Worm (Caenorhabditis elegans) whole organism, young adult: Measurements from ENCODE around the gene psa-3.

ENCODE experiments used
- C06A6.2 ChIP-seq: fragments of 200-800 bp; sonication (Bioruptor generic); conservative IDR thresholded peaks from 2 replicates; pipeline ENCODE4 v1.3.6; 2022; ENCODE audit warnings: missing genetic modification characterization, missing compliant biosample characterization
- C17E4.6 ChIP-seq: fragments of 200-800 bp; sonication (Bioruptor generic); IDR thresholded peaks from 2 replicates; pipeline ENCODE4 v1.3.6; 2022; ENCODE audit warnings: missing genetic modification reagents, missing genetic modification characterization, missing compliant biosample characterization
- F10E7.11 ChIP-seq: sonication (generic microtip); optimal IDR thresholded peaks from 2 replicates; lab custom pipeline; 2017; ENCODE audit warnings: mild to moderate bottlenecking, missing genetic modification characterization, moderate library complexity, missing compliant biosample characterization
- F23B12.7 ChIP-seq: sonication (generic microtip); optimal IDR thresholded peaks from 2 replicates; lab custom pipeline; 2017; ENCODE audit warnings: missing genetic modification characterization, mild to moderate bottlenecking, missing compliant biosample characterization, antibody characterized with exemption, moderate library complexity; ENCODE audit not compliant: insufficient read depth
- F33H1.4 ChIP-seq: fragments of 200-800 bp; sonication (Bioruptor generic); IDR thresholded peaks from 2 replicates; pipeline ENCODE4 v1.3.6; 2022; ENCODE audit warnings: missing genetic modification reagents, missing genetic modification characterization, missing compliant biosample characterization
- F39B2.1 ChIP-seq: fragments of 200-800 bp; sonication (Bioruptor generic); IDR thresholded peaks from 2 replicates; pipeline ENCODE4 v1.3.6; 2022; ENCODE audit warnings: missing genetic modification reagents, missing genetic modification characterization, missing compliant biosample characterization
- K11D2.4 ChIP-seq: fragments of 200-800 bp; sonication (Bioruptor generic); IDR thresholded peaks from 2 replicates; pipeline ENCODE4 v1.3.6; 2022; ENCODE audit warnings: missing genetic modification reagents, missing genetic modification characterization, missing compliant biosample characterization
- Y53G8AR.9 ChIP-seq: fragments of 200-800 bp; sonication (Bioruptor generic); conservative IDR thresholded peaks from 2 replicates; pipeline ENCODE4 v1.3.6; 2022; ENCODE audit warnings: missing genetic modification reagents, missing genetic modification characterization, missing compliant biosample characterization
- Y56A3A.18 ChIP-seq: fragments of 200-800 bp; sonication (Bioruptor generic); IDR thresholded peaks from 2 replicates; pipeline ENCODE4 v1.3.6; 2022; ENCODE audit warnings: missing genetic modification reagents, missing genetic modification characterization, missing compliant biosample characterization
- akir-1 ChIP-seq: fragments of 200-800 bp; sonication (Bioruptor generic); optimal IDR thresholded peaks from 2 replicates; lab custom pipeline; 2018; ENCODE audit warnings: mild to moderate bottlenecking, missing genetic modification characterization, moderate library complexity, missing compliant biosample characterization
- ama-1 ChIP-seq, 3 experiments: fragments of 150-350 bp in 1 of 3; sonication (generic microtip) in 2 of 3; optimal IDR thresholded peaks; 2 replicates each; lab custom pipeline; 2014 to 2018; ENCODE audit warnings: missing biosample characterization in 2 of 3, missing genetic modification characterization in 2 of 3, missing genetic modification reagents in 2 of 3
- aptf-2 ChIP-seq: fragments of 200-800 bp; sonication (Bioruptor generic); conservative IDR thresholded peaks from 2 replicates; pipeline ENCODE4 v1.3.6; 2022; ENCODE audit warnings: missing genetic modification reagents, missing genetic modification characterization, missing compliant biosample characterization
- aptf-3 ChIP-seq: fragments of 200-800 bp; sonication (Bioruptor generic); IDR thresholded peaks from 2 replicates; pipeline ENCODE4 v1.3.6; 2022; ENCODE audit warnings: missing genetic modification characterization, missing compliant biosample characterization
- attf-5 ChIP-seq: fragments of 200-800 bp; sonication (Bioruptor generic); optimal IDR thresholded peaks from 2 replicates; lab custom pipeline; 2018; ENCODE audit warnings: mild to moderate bottlenecking, missing genetic modification characterization, missing compliant biosample characterization
- ceh-100 ChIP-seq: fragments of 200-800 bp; sonication (Bioruptor generic); IDR thresholded peaks from 2 replicates; pipeline ENCODE4 v1.3.6; 2022; ENCODE audit warnings: missing genetic modification reagents, missing genetic modification characterization, missing compliant biosample characterization
- ceh-91 ChIP-seq: fragments of 200-800 bp; sonication (Bioruptor generic); IDR thresholded peaks from 2 replicates; pipeline ENCODE4 v1.3.6; 2022; ENCODE audit warnings: missing genetic modification reagents, missing genetic modification characterization, missing compliant biosample characterization
- die-1 ChIP-seq: sonication (generic microtip); optimal IDR thresholded peaks from 2 replicates; lab custom pipeline; 2016; ENCODE audit warnings: missing genotype, mild to moderate bottlenecking, missing genetic modification characterization, missing compliant biosample characterization
- dpl-1 ChIP-seq: fragments of 150-350 bp; optimal IDR thresholded peaks from 2 replicates; lab custom pipeline; 2014; ENCODE audit warnings: missing biosample characterization, missing genetic modification reagents, missing genetic modification characterization
- egrh-3 ChIP-seq: fragments of 200-800 bp; sonication (Bioruptor generic); IDR thresholded peaks from 2 replicates; pipeline ENCODE4 v1.3.6; 2022; ENCODE audit warnings: missing genetic modification reagents, missing genetic modification characterization, missing compliant biosample characterization
- hmg-1.2 ChIP-seq: fragments of 200-800 bp; sonication (Bioruptor generic); IDR thresholded peaks from 2 replicates; pipeline ENCODE4 v1.3.6; 2022; ENCODE audit warnings: missing genetic modification reagents, missing genetic modification characterization, missing compliant biosample characterization
- hrde-1 ChIP-seq: sonication (generic microtip); optimal IDR thresholded peaks from 2 replicates; lab custom pipeline; 2016; ENCODE audit warnings: missing genetic modification characterization, mild to moderate bottlenecking, missing compliant biosample characterization, moderate library complexity, missing genotype, missing genetic modification reagents, borderline replicate concordance
- lag-1 ChIP-seq: fragments of 200-800 bp; sonication (Bioruptor generic); IDR thresholded peaks from 2 replicates; pipeline ENCODE4 v1.3.6; 2022; ENCODE audit warnings: missing genetic modification reagents, missing genetic modification characterization, missing compliant biosample characterization
- let-607 ChIP-seq, 2 experiments: fragments of 200-800 bp in 1 of 2; sonication (Bioruptor generic) in 1 of 2; sonication (generic microtip) in 1 of 2; optimal IDR thresholded peaks; 2 replicates each; lab custom pipeline; 2016 to 2018; ENCODE audit warnings: mild to moderate bottlenecking in 2 of 2, missing compliant biosample characterization in 2 of 2, missing genetic modification characterization in 2 of 2, moderate library complexity in 2 of 2, missing genotype in 1 of 2
- lin-54 ChIP-seq: fragments of 200-800 bp; sonication (Bioruptor generic); optimal IDR thresholded peaks from 2 replicates; lab custom pipeline; 2018; ENCODE audit warnings: mild to moderate bottlenecking, missing genetic modification characterization, missing compliant biosample characterization
- lsy-27 ChIP-seq: sonication (generic microtip); optimal IDR thresholded peaks from 2 replicates; lab custom pipeline; 2017; ENCODE audit warnings: missing genetic modification characterization, mild to moderate bottlenecking, missing compliant biosample characterization, antibody characterized with exemption, missing genotype, borderline replicate concordance; ENCODE audit not compliant: insufficient read depth
- madf-8 ChIP-seq: fragments of 200-800 bp; sonication (Bioruptor generic); conservative IDR thresholded peaks from 2 replicates; pipeline ENCODE4 v1.3.6; 2022; ENCODE audit warnings: missing genetic modification reagents, missing genetic modification characterization, missing compliant biosample characterization
- mel-28 ChIP-seq: sonication (generic microtip); optimal IDR thresholded peaks from 2 replicates; lab custom pipeline; 2016; ENCODE audit warnings: borderline replicate concordance, mild to moderate bottlenecking, missing genetic modification characterization, missing compliant biosample characterization
- nfya-1 ChIP-seq: sonication (generic microtip); optimal IDR thresholded peaks from 2 replicates; lab custom pipeline; 2017; ENCODE audit warnings: antibody characterized with exemption, missing compliant biosample characterization, missing genetic modification characterization, borderline replicate concordance; ENCODE audit not compliant: insufficient read depth
- nhr-120 ChIP-seq: fragments of 200-800 bp; sonication (Bioruptor generic); IDR thresholded peaks from 2 replicates; pipeline ENCODE4 v1.3.6; 2022; ENCODE audit warnings: missing genetic modification characterization, missing compliant biosample characterization
- nhr-179 ChIP-seq: sonication (generic microtip); optimal IDR thresholded peaks from 2 replicates; lab custom pipeline; 2016; ENCODE audit warnings: mild to moderate bottlenecking, missing genetic modification characterization, missing compliant biosample characterization
- rcor-1 ChIP-seq: fragments of 200-800 bp; sonication (Bioruptor generic); IDR thresholded peaks from 2 replicates; pipeline ENCODE4 v1.3.6; 2022; ENCODE audit warnings: missing genetic modification reagents, missing genetic modification characterization, missing compliant biosample characterization
- snpc-4 ChIP-seq, 5 experiments: fragments of 150-350 bp in 1 of 5; sonication (generic microtip) in 4 of 5; optimal IDR thresholded peaks; 2 replicates each; lab custom pipeline; 2014 to 2018; ENCODE audit warnings: missing genetic modification characterization in 5 of 5, missing biosample characterization in 3 of 5, antibody characterized with exemption in 2 of 5, mild to moderate bottlenecking in 2 of 5, missing compliant biosample characterization in 2 of 5, missing genotype in 2 of 5, moderate library complexity in 2 of 5, missing genetic modification reagents in 1 of 5
- sptf-2 ChIP-seq: fragments of 200-800 bp; sonication (Bioruptor generic); optimal IDR thresholded peaks from 2 replicates; lab custom pipeline; 2018; ENCODE audit warnings: mild to moderate bottlenecking, missing genetic modification characterization, missing compliant biosample characterization
- tbp1 ChIP-seq: fragments of 200-800 bp; sonication (Bioruptor generic); optimal IDR thresholded peaks from 2 replicates; lab custom pipeline; 2018; ENCODE audit warnings: mild to moderate bottlenecking, missing genetic modification characterization, missing compliant biosample characterization
- tbx-9 ChIP-seq: sonication (generic microtip); optimal IDR thresholded peaks from 2 replicates; lab custom pipeline; 2016; ENCODE audit warnings: borderline replicate concordance, missing genetic modification characterization, inconsistent platforms, missing compliant biosample characterization
- zfh-2 ChIP-seq: fragments of 200-800 bp; sonication (Bioruptor generic); conservative IDR thresholded peaks from 2 replicates; pipeline ENCODE4 v1.3.6; 2022; ENCODE audit warnings: missing genetic modification reagents, missing genetic modification characterization, missing compliant biosample characterization
- ztf-18 ChIP-seq: sonication (generic microtip); optimal IDR thresholded peaks from 2 replicates; lab custom pipeline; 2016; ENCODE audit warnings: missing genotype, mild to moderate bottlenecking, missing genetic modification characterization, missing compliant biosample characterization
- ztf-26 ChIP-seq: sonication (generic microtip); optimal IDR thresholded peaks from 2 replicates; lab custom pipeline; 2017; ENCODE audit warnings: missing genetic modification characterization, missing compliant biosample characterization
- ztf-28 ChIP-seq: fragments of 200-800 bp; sonication (Bioruptor generic); IDR thresholded peaks from 2 replicates; pipeline ENCODE4 v1.3.6; 2022; ENCODE audit warnings: missing genetic modification reagents, missing genetic modification characterization, missing compliant biosample characterization
- ztf-6 ChIP-seq: fragments of 200-800 bp; sonication (Bioruptor generic); IDR thresholded peaks from 2 replicates; pipeline ENCODE4 v1.3.6; 2022; ENCODE audit warnings: missing genetic modification reagents, missing genetic modification characterization, missing compliant biosample characterization

psa-3 gene

ce11 chrX:15446292-15446794 lies 38.6 kb downstream of the psa-3 start, which contains the start of gene R03A10.5:
Gene R03A10.5, plus strand, starts transcription at chrX:15446722.
- TF ChIP-seq let-607 (tag; optimal IDR thresholded peaks at IDR 0.05; lab: Kevin White, UChicago): no peak
- no peak for TF ChIP-seq nhr-120 (GFP tag; lab: Robert Waterston, UW)
- no peak for TF ChIP-seq Y53G8AR.9 (GFP tag; lab: Robert Waterston, UW)
- TF ChIP-seq egrh-3 (GFP tag; lab: Robert Waterston, UW): 0 out of 2 replicates have a peak, but pooled peaks have one; percentile 23
- TF ChIP-seq attf-5 (GFP tag; lab: Kevin White, UChicago): no peak
- no peak for TF ChIP-seq akir-1 (GFP tag; lab: Kevin White, UChicago)
- no peak for TF ChIP-seq aptf-2 (GFP tag; lab: Robert Waterston, UW)
- no peak for TF ChIP-seq lin-54 (GFP tag; lab: Kevin White, UChicago)

- no peak for TF ChIP-seq dpl-1 (GFP tag; lab: Kevin White, UChicago)
- no peak for TF ChIP-seq lsy-27 (tag; lab: Kevin White, UChicago)
- no peak for TF ChIP-seq nfya-1 (tag; lab: Kevin White, UChicago)
- no peak for TF ChIP-seq F23B12.7
- TF ChIP-seq ztf-18 (tag; lab: Kevin White, UChicago): no peak
- no peak for TF ChIP-seq F33H1.4 (GFP tag; lab: Robert Waterston, UW)
- TF ChIP-seq snpc-4 (GFP tag; optimal IDR thresholded peaks at IDR 0.05; lab: Kevin White, UChicago): no peak
- TF ChIP-seq snpc-4 (tag; optimal IDR thresholded peaks at IDR 0.05; lab: Kevin White, UChicago): no peak
Measured at ce11 chrX:15465050-15465449, 57.3 kb downstream of the psa-3 start.

ce11 chrX:15466032-15466431 lies 58.3 kb downstream of the psa-3 start, which contains the start of gene sprr-1:
Gene sprr-1, plus strand, starts transcription at chrX:15466300.
- TF ChIP-seq ama-1 (optimal IDR thresholded peaks at IDR 0.05; lab: Kevin White, UChicago) (no peak), ama-1 (GFP tag; optimal IDR thresholded peaks at IDR 0.05; lab: Kevin White, UChicago) (no peak), ztf-6 (no peak), tbx-9 (tag; lab: Kevin White, UChicago) (no peak), mel-28 (tag; lab: Kevin White, UChicago) (no peak), ceh-91 (GFP tag; lab: Robert Waterston, UW) (no peak), lag-1 (GFP tag; lab: Robert Waterston, UW) (no peak), K11D2.4 (no peak), F10E7.11 (tag; lab: Kevin White, UChicago) (no peak), aptf-3 (no peak), sptf-2 (GFP tag; lab: Kevin White, UChicago) (no peak), ceh-100 (GFP tag; lab: Robert Waterston, UW) (no peak), die-1 (tag; lab: Kevin White, UChicago) (no peak), madf-8 (GFP tag; lab: Robert Waterston, UW) (no peak), F33H1.4 (GFP tag; lab: Robert Waterston, UW) (no peak), hrde-1 (tag; lab: Kevin White, UChicago) (no peak)
- TF ChIP-seq, all 124 proteins: peak for 0

- no peak for TF ChIP-seq lag-1 (GFP tag; lab: Robert Waterston, UW)
- no peak for TF ChIP-seq ztf-28 (GFP tag; lab: Robert Waterston, UW)
- TF ChIP-seq zfh-2: peak; percentile 42; the same call in 1 of the 2 replicates
- TF ChIP-seq C06A6.2 (GFP tag; lab: Robert Waterston, UW): no peak
- no peak for TF ChIP-seq nhr-179 (tag; lab: Kevin White, UChicago)
- TF ChIP-seq ztf-26 (tag; lab: Kevin White, UChicago): no peak
- TF ChIP-seq hmg-1.2: no peak
- TF ChIP-seq aptf-2 (GFP tag; lab: Robert Waterston, UW): no peak
- TF ChIP-seq snpc-4 (GFP tag; optimal IDR thresholded peaks at IDR 0.05; lab: Kevin White, UChicago): no peak
- peak in 2 of 4 experiments; percentile 81 to 87 for TF ChIP-seq snpc-4 (tag; optimal IDR thresholded peaks at IDR 0.05; lab: Kevin White, UChicago)
- no peak for TF ChIP-seq C17E4.6 (GFP tag; lab: Robert Waterston, UW)
- TF ChIP-seq rcor-1 (GFP tag; lab: Robert Waterston, UW): no peak
- no peak for TF ChIP-seq akir-1 (GFP tag; lab: Kevin White, UChicago)
- TF ChIP-seq tbp1 (GFP tag; lab: Kevin White, UChicago): no peak
- no peak for TF ChIP-seq F39B2.1 (GFP tag; lab: Robert Waterston, UW)
- TF ChIP-seq Y56A3A.18 (GFP tag; lab: Robert Waterston, UW): no peak
Measured at ce11 chrX:15468657-15469056, 60.9 kb downstream of the psa-3 start.
